Fruit fly (Drosophila melanogaster) whole organism, embryonic: ENCODE data around the gene CG42296.

ENCODE experiments used
- Abd-B ChIP-seq: fragments of 200-800 bp; sonication (Bioruptor generic); optimal IDR thresholded peaks from 2 replicates; lab custom pipeline; 2018; ENCODE audit warnings: missing biosample characterization, mild to moderate bottlenecking, missing genetic modification characterization, moderate library complexity
- Bdp1 ChIP-seq: fragments of 200-800 bp; sonication (Bioruptor generic); optimal IDR thresholded peaks from 3 replicates; lab custom pipeline; 2016; ENCODE audit warnings: missing biosample characterization, missing genetic modification characterization
- Bgb ChIP-seq: fragments of 200-800 bp; sonication (Bioruptor generic); IDR thresholded peaks from 2 replicates; pipeline ENCODE4 v1.3.6; 2022; ENCODE audit warnings: missing biosample characterization, missing genetic modification characterization; ENCODE audit not compliant: partially characterized antibody
- Blimp-1 ChIP-seq: fragments of 200-800 bp; sonication (Bioruptor generic); optimal IDR thresholded peaks from 3 replicates; lab custom pipeline; 2018; ENCODE audit warnings: missing biosample characterization, missing genetic modification characterization, mild to moderate bottlenecking, moderate library complexity, missing genetic modification reagents
- CG14860 ChIP-seq: fragments of 200-800 bp; sonication (Bioruptor generic); IDR thresholded peaks from 3 replicates; pipeline ENCODE4 v1.3.6; 2022; ENCODE audit warnings: missing biosample characterization, missing genetic modification characterization; ENCODE audit not compliant: partially characterized antibody
- CG16813 ChIP-seq: fragments of 200-800 bp; sonication (Bioruptor generic); IDR thresholded peaks from 3 replicates; pipeline ENCODE4 v1.3.6; 2022; ENCODE audit warnings: missing biosample characterization, missing genetic modification characterization; ENCODE audit not compliant: partially characterized antibody
- CG16815 ChIP-seq: fragments of 200-800 bp; sonication (Bioruptor generic); optimal IDR thresholded peaks from 3 replicates; lab custom pipeline; 2017; ENCODE audit warnings: missing biosample characterization, mild to moderate bottlenecking, missing genetic modification characterization
- CG17829 ChIP-seq: fragments of 200-800 bp; optimal IDR thresholded peaks from 2 replicates; lab custom pipeline; 2019; ENCODE audit warnings: missing biosample characterization, mild to moderate bottlenecking, missing genetic modification characterization, moderate library complexity
- CG18599 ChIP-seq: fragments of 200-800 bp; sonication (Bioruptor generic); optimal IDR thresholded peaks from 3 replicates; lab custom pipeline; 2017; ENCODE audit warnings: missing biosample characterization, missing genetic modification characterization, mild to moderate bottlenecking, moderate library complexity, missing genetic modification reagents
- CG18619 ChIP-seq: fragments of 200-800 bp; sonication (Bioruptor generic); optimal IDR thresholded peaks from 3 replicates; lab custom pipeline; 2017; ENCODE audit warnings: missing biosample characterization, mild to moderate bottlenecking, missing genetic modification characterization
- CG34224 ChIP-seq: fragments of 200-800 bp; sonication (Bioruptor generic); IDR thresholded peaks from 3 replicates; pipeline ENCODE4 v1.3.6; 2022; ENCODE audit warnings: missing biosample characterization, missing genetic modification characterization; ENCODE audit not compliant: partially characterized antibody
- CG3838 ChIP-seq: fragments of 200-800 bp; sonication (Bioruptor generic); optimal IDR thresholded peaks from 3 replicates; lab custom pipeline; 2016; ENCODE audit warnings: missing biosample characterization, missing genetic modification characterization
- CG42726 ChIP-seq: fragments of 200-800 bp; sonication (Bioruptor generic); IDR thresholded peaks from 2 replicates; pipeline ENCODE4 v1.3.6; 2022; ENCODE audit warnings: missing biosample characterization, missing genetic modification characterization; ENCODE audit not compliant: partially characterized antibody
- CG5180 ChIP-seq: fragments of 200-800 bp; sonication (Bioruptor generic); optimal IDR thresholded peaks from 3 replicates; lab custom pipeline; 2017; ENCODE audit warnings: missing biosample characterization, missing genetic modification characterization, mild to moderate bottlenecking, moderate library complexity, missing genetic modification reagents
- CG6791 ChIP-seq: fragments of 200-800 bp; sonication (Bioruptor generic); IDR thresholded peaks from 3 replicates; pipeline ENCODE4 v1.3.6; 2022; ENCODE audit warnings: missing biosample characterization, missing genetic modification characterization; ENCODE audit not compliant: partially characterized antibody
- CG7745 ChIP-seq: fragments of 200-800 bp; sonication (Bioruptor generic); optimal IDR thresholded peaks from 2 replicates; lab custom pipeline; 2018; ENCODE audit warnings: missing biosample characterization, mild to moderate bottlenecking, missing genetic modification characterization, moderate library complexity
- CG7963 ChIP-seq: fragments of 200-800 bp; sonication (Bioruptor generic); IDR thresholded peaks from 3 replicates; pipeline ENCODE4 v1.3.6; 2022; ENCODE audit warnings: missing biosample characterization, missing genetic modification characterization; ENCODE audit not compliant: partially characterized antibody
- Dp ChIP-seq: fragments of 200-800 bp; sonication (Bioruptor generic); optimal IDR thresholded peaks from 2 replicates; lab custom pipeline; 2018; ENCODE audit warnings: missing biosample characterization, mild to moderate bottlenecking, missing genetic modification characterization, moderate library complexity
- H2.0 ChIP-seq: fragments of 200-800 bp; sonication (Bioruptor generic); IDR thresholded peaks from 2 replicates; pipeline ENCODE4 v1.3.6; 2022; ENCODE audit warnings: missing biosample characterization, missing genetic modification characterization
- Hey ChIP-seq: fragments of 200-800 bp; sonication (Bioruptor generic); optimal IDR thresholded peaks from 3 replicates; lab custom pipeline; 2018; ENCODE audit warnings: missing biosample characterization, mild to moderate bottlenecking, missing genetic modification characterization
- Med ChIP-seq: fragments of 200-800 bp; sonication (Bioruptor generic); peaks from one replicate; lab custom pipeline; 2016; ENCODE audit warnings: missing biosample characterization, missing genetic modification characterization, mild to moderate bottlenecking, inconsistent platforms, moderate library complexity
- Opbp ChIP-seq: fragments of 200-800 bp; sonication (Bioruptor generic); IDR thresholded peaks from 3 replicates; pipeline ENCODE4 v1.3.6; 2022; ENCODE audit warnings: missing biosample characterization, missing genetic modification characterization; ENCODE audit not compliant: partially characterized antibody
- Scr ChIP-seq: fragments of 200-800 bp; sonication (Bioruptor generic); IDR thresholded peaks from 2 replicates; pipeline ENCODE4 v1.3.6; 2022; ENCODE audit warnings: missing biosample characterization, missing genetic modification characterization; ENCODE audit not compliant: partially characterized antibody
- amos ChIP-seq: fragments of 200-800 bp; sonication (Bioruptor generic); IDR thresholded peaks from 2 replicates; pipeline ENCODE4 v1.3.6; 2022; ENCODE audit warnings: missing biosample characterization, missing genetic modification characterization; ENCODE audit not compliant: partially characterized antibody
- ap ChIP-seq: fragments of 200-800 bp; sonication (Bioruptor generic); IDR thresholded peaks from 2 replicates; pipeline ENCODE4 v1.3.6; 2022; ENCODE audit warnings: missing biosample characterization, missing genetic modification characterization
- cg ChIP-seq: fragments of 200-800 bp; sonication (Bioruptor generic); optimal IDR thresholded peaks from 3 replicates; lab custom pipeline; 2019; ENCODE audit warnings: missing biosample characterization, mild to moderate bottlenecking, missing genetic modification characterization, moderate library complexity
- danr ChIP-seq: fragments of 200-800 bp; sonication (Bioruptor generic); IDR thresholded peaks from 2 replicates; pipeline ENCODE4 v1.3.6; 2022; ENCODE audit warnings: missing biosample characterization, missing genetic modification characterization
- dmrt11E ChIP-seq: fragments of 200-800 bp; sonication (Bioruptor generic); optimal IDR thresholded peaks from 3 replicates; lab custom pipeline; 2018; ENCODE audit warnings: missing biosample characterization, mild to moderate bottlenecking, missing genetic modification characterization, moderate library complexity
- dysf ChIP-seq: fragments of 200-800 bp; sonication (Bioruptor generic); IDR thresholded peaks from 3 replicates; pipeline ENCODE4 v1.3.6; 2022; ENCODE audit warnings: missing biosample characterization, missing genetic modification characterization
- gsb ChIP-seq: fragments of 200-800 bp; sonication (Bioruptor generic); IDR thresholded peaks from 2 replicates; pipeline ENCODE4 v1.3.6; 2022; ENCODE audit warnings: missing biosample characterization, missing genetic modification characterization
- hb ChIP-seq: fragments of 200-800 bp; sonication (Bioruptor generic); IDR thresholded peaks from 3 replicates; pipeline ENCODE4 v1.3.6; 2022; ENCODE audit warnings: missing biosample characterization, missing genetic modification characterization; ENCODE audit not compliant: partially characterized antibody
- hbn ChIP-seq: fragments of 200-800 bp; sonication (Bioruptor generic); IDR thresholded peaks from 2 replicates; pipeline ENCODE4 v1.3.6; 2022; ENCODE audit warnings: missing biosample characterization, missing genetic modification characterization; ENCODE audit not compliant: partially characterized antibody
- knrl ChIP-seq: fragments of 200-800 bp; sonication (Bioruptor generic); IDR thresholded peaks from 3 replicates; pipeline ENCODE4 v1.3.6; 2022; ENCODE audit warnings: missing biosample characterization, missing genetic modification characterization; ENCODE audit not compliant: partially characterized antibody
- mld ChIP-seq: fragments of 200-800 bp; sonication (Bioruptor generic); IDR thresholded peaks from 3 replicates; pipeline ENCODE4 v1.3.6; 2022; ENCODE audit warnings: missing biosample characterization, missing genetic modification characterization; ENCODE audit not compliant: partially characterized antibody
- nerfin-2 ChIP-seq: fragments of 200-800 bp; sonication (Bioruptor generic); IDR thresholded peaks from 2 replicates; pipeline ENCODE4 v1.3.6; 2022; ENCODE audit warnings: missing biosample characterization, missing genetic modification characterization; ENCODE audit not compliant: partially characterized antibody
- onecut ChIP-seq: fragments of 200-800 bp; sonication (Bioruptor generic); IDR thresholded peaks from 2 replicates; pipeline ENCODE4 v1.3.6; 2022; ENCODE audit warnings: missing biosample characterization, missing genetic modification characterization
- pb ChIP-seq: fragments of 200-800 bp; sonication (Bioruptor generic); optimal IDR thresholded peaks from 3 replicates; lab custom pipeline; 2016; ENCODE audit warnings: missing biosample characterization, missing genetic modification characterization
- phol ChIP-seq: fragments of 200-800 bp; sonication (Bioruptor generic); optimal IDR thresholded peaks from 3 replicates; lab custom pipeline; 2018; ENCODE audit warnings: missing biosample characterization, mild to moderate bottlenecking, missing genetic modification characterization, moderate library complexity
- scrt ChIP-seq: fragments of 200-800 bp; sonication (Bioruptor generic); optimal IDR thresholded peaks from 2 replicates; lab custom pipeline; 2018; ENCODE audit warnings: missing biosample characterization, mild to moderate bottlenecking, missing genetic modification characterization, moderate library complexity
- sens ChIP-seq: fragments of 200-800 bp; sonication (Bioruptor generic); peaks from one replicate; lab custom pipeline; 2016; ENCODE audit warnings: missing biosample characterization, missing genetic modification characterization
- shn ChIP-seq: fragments of 200-800 bp; sonication (Bioruptor generic); optimal IDR thresholded peaks from 3 replicates; lab custom pipeline; 2016; ENCODE audit warnings: missing biosample characterization, missing genetic modification characterization
- sna ChIP-seq: fragments of 200-800 bp; sonication (Bioruptor generic); IDR thresholded peaks from 2 replicates; pipeline ENCODE4 v1.3.6; 2022; ENCODE audit warnings: missing biosample characterization, missing genetic modification characterization; ENCODE audit not compliant: partially characterized antibody
- tna ChIP-seq: fragments of 200-800 bp; sonication (Bioruptor generic); IDR thresholded peaks from 2 replicates; pipeline ENCODE4 v1.3.6; 2022; ENCODE audit warnings: missing biosample characterization, missing genetic modification characterization; ENCODE audit not compliant: partially characterized antibody
- unpg ChIP-seq: fragments of 200-800 bp; sonication (Bioruptor generic); optimal IDR thresholded peaks from 3 replicates; lab custom pipeline; 2018; ENCODE audit warnings: missing biosample characterization, mild to moderate bottlenecking, missing genetic modification characterization, moderate library complexity
- vnd ChIP-seq: fragments of 200-800 bp; sonication (Bioruptor generic); IDR thresholded peaks from 3 replicates; pipeline ENCODE4 v1.3.6; 2022; ENCODE audit warnings: missing biosample characterization, missing genetic modification characterization; ENCODE audit not compliant: partially characterized antibody
- zen2 ChIP-seq: fragments of 200-800 bp; sonication (Bioruptor generic); IDR thresholded peaks from 3 replicates; pipeline ENCODE4 v1.3.6; 2022; ENCODE audit warnings: missing biosample characterization, missing genetic modification characterization; ENCODE audit not compliant: partially characterized antibody

CG42296 gene

dm6 chr2L:2032076-2032475 is 3.8 kb downstream of the CG42296 start (continued):
- TF ChIP-seq sens (GFP tag; lab: Kevin White, UChicago) (peak; percentile 65), dmrt11E (tag; lab: Kevin White, UChicago) (peak; percentile 18), shn (no peak), CG17829 (tag; lab: Kevin White, UChicago) (peak; percentile 21), Blimp-1 (GFP tag; lab: Kevin White, UChicago) (peak; percentile 63), Abd-B (peak; percentile 19), CG7745 (no peak), Med (GFP tag; lab: Kevin White, UChicago) (peak; percentile 78), pb (GFP tag; lab: Kevin White, UChicago) (no peak), onecut (no peak), dysf (0 out of 3 replicates have a peak, but pooled peaks have one; percentile 33), phol (peak; percentile 50), danr (GFP tag; lab: Robert Waterston, UW) (no peak)

dm6 chr2L:2031522-2031921 is 4.3 kb downstream of the CG42296 start:
- TF ChIP-seq CG18619 (GFP tag; lab: Kevin White, UChicago) (no peak), CG6791 (GFP tag; lab: Robert Waterston, UW) (peak; percentile 86), Dp (no peak), tna (peak; percentile 64), amos (GFP tag; lab: Robert Waterston, UW) (peak; percentile 71; the same call in 1 of the 2 replicates), CG17829 (tag; lab: Kevin White, UChicago) (no peak), Bgb (GFP tag; lab: Robert Waterston, UW) (peak; percentile 68), CG18599 (GFP tag; lab: Kevin White, UChicago) (no peak), cg (GFP tag; lab: Kevin White, UChicago) (peak; percentile 26), H2.0 (GFP tag; lab: Robert Waterston, UW) (no peak), vnd (GFP tag; lab: Robert Waterston, UW) (peak; percentile 49; the same call in 2 of the 3 replicates), Bdp1 (GFP tag; lab: Kevin White, UChicago) (peak; percentile 97), nerfin-2 (GFP tag; lab: Robert Waterston, UW) (peak; percentile 79), Hey (tag; lab: Kevin White, UChicago) (no peak), Med (GFP tag; lab: Kevin White, UChicago) (peak; percentile 33), CG42726 (GFP tag; lab: Robert Waterston, UW) (peak; percentile 71; the same call in 1 of the 2 replicates), hb (GFP tag; lab: Robert Waterston, UW) (peak; percentile 64; the same call in 1 of the 3 replicates), CG3838 (GFP tag; lab: Kevin White, UChicago) (no peak), CG14860 (GFP tag; lab: Robert Waterston, UW) (peak; percentile 77), sna (peak; percentile 54; the same call in 1 of the 2 replicates), ap (GFP tag; lab: Robert Waterston, UW) (no peak), Opbp (GFP tag; lab: Robert Waterston, UW) (peak; percentile 83), CG5180 (peak; percentile 13), CG34224 (GFP tag; lab: Robert Waterston, UW) (peak; percentile 39; the same call in 2 of the 3 replicates), CG7963 (GFP tag; lab: Robert Waterston, UW) (peak; percentile 64; the same call in 2 of the 3 replicates), zen2 (0 out of 3 replicates have a peak, but pooled peaks have one; percentile 27), scrt (GFP tag; lab: Kevin White, UChicago) (no peak), knrl (GFP tag; lab: Robert Waterston, UW) (peak; percentile 54; the same call in 1 of the 3 replicates), gsb (GFP tag; lab: Robert Waterston, UW) (no peak), CG16815 (GFP tag; lab: Kevin White, UChicago) (no peak), unpg (GFP tag; lab: Kevin White, UChicago) (no peak), Scr (peak; percentile 57), hbn (GFP tag; lab: Robert Waterston, UW) (peak; percentile 51; the same call in 1 of the 2 replicates), mld (peak; percentile 87), CG16813 (GFP tag; lab: Robert Waterston, UW) (peak; percentile 77)
